Worm (Caenorhabditis elegans): ENCODE data around the gene far-1.

The far-1 gene

ce11 chrIII:9112479-9112878 lies 31.5 kb upstream of the far-1 start:
- no peak for TF ChIP-seq tra-4 (tag; optimal IDR thresholded peaks at IDR 0.05)
- no peak for TF ChIP-seq pes-1 (GFP tag; IDR thresholded peaks at IDR 0.05)
- peak; percentile 67 for TF ChIP-seq F13C5.2 (tag; optimal IDR thresholded peaks at IDR 0.05)
- TF ChIP-seq sea-1 (GFP tag; conservative IDR thresholded peaks at IDR 0.05): no peak
- TF ChIP-seq ets-7 (tag; optimal IDR thresholded peaks at IDR 0.05): no peak
- peak; percentile 80 for TF ChIP-seq hmg-4 (GFP tag; optimal IDR thresholded peaks at IDR 0.05)
- no peak for TF ChIP-seq ama-1 (optimal IDR thresholded peaks at IDR 0.05)
- TF ChIP-seq ceh-36 (tag; optimal IDR thresholded peaks at IDR 0.05): no peak
- no peak for TF ChIP-seq flt-1 (GFP tag; IDR thresholded peaks at IDR 0.05)
- TF ChIP-seq ceh-13 (GFP tag; optimal IDR thresholded peaks at IDR 0.05): no peak
- peak; percentile 19 for TF ChIP-seq aly-1 (tag; optimal IDR thresholded peaks at IDR 0.05)
- no peak for TF ChIP-seq tbx-11 (GFP tag; IDR thresholded peaks at IDR 0.05)
- TF ChIP-seq tbx-37 (GFP tag; conservative IDR thresholded peaks at IDR 0.05): no peak
- TF ChIP-seq B0310.2 (tag; optimal IDR thresholded peaks at IDR 0.05): no peak

ce11 chrIII:9110914-9111313 lies 29.9 kb upstream of the far-1 start:
- peak; percentile 69; the same call in 1 of the 2 replicates for TF ChIP-seq scrt-1 (GFP tag; IDR thresholded peaks at IDR 0.05)
- TF ChIP-seq pes-1 (GFP tag; IDR thresholded peaks at IDR 0.05): peak; percentile 77
- TF ChIP-seq flt-1 (GFP tag; IDR thresholded peaks at IDR 0.05): peak; percentile 53
- 0 out of 2 replicates have a peak, but pooled peaks have one; percentile 35 for TF ChIP-seq tbx-37 (GFP tag; conservative IDR thresholded peaks at IDR 0.05)

- TF ChIP-seq tbx-11 (GFP tag; IDR thresholded peaks at IDR 0.05) (no peak), ets-7 (tag; optimal IDR thresholded peaks at IDR 0.05) (no peak), aly-1 (tag; optimal IDR thresholded peaks at IDR 0.05) (no peak), scrt-1 (GFP tag; IDR thresholded peaks at IDR 0.05) (no peak), ama-1 (optimal IDR thresholded peaks at IDR 0.05) (no peak), hmbx-1 (tag; optimal IDR thresholded peaks at IDR 0.05) (no peak), flt-1 (GFP tag; IDR thresholded peaks at IDR 0.05) (no peak), hnd-1 (tag; optimal IDR thresholded peaks at IDR 0.05) (no peak), tra-4 (tag; optimal IDR thresholded peaks at IDR 0.05) (no peak), B0310.2 (tag; optimal IDR thresholded peaks at IDR 0.05) (no peak), F13C5.2 (tag; optimal IDR thresholded peaks at IDR 0.05) (no peak), tbx-37 (GFP tag; conservative IDR thresholded peaks at IDR 0.05) (no peak), hmg-4 (GFP tag; optimal IDR thresholded peaks at IDR 0.05) (no peak), sea-1 (GFP tag; conservative IDR thresholded peaks at IDR 0.05) (no peak), ceh-13 (GFP tag; optimal IDR thresholded peaks at IDR 0.05) (no peak), ceh-36 (tag; optimal IDR thresholded peaks at IDR 0.05) (no peak), pes-1 (GFP tag; IDR thresholded peaks at IDR 0.05) (no peak)
Observed at ce11 chrIII:9110270-9110669, 29.3 kb upstream of the far-1 start.

ce11 chrIII:9109726-9110125 lies 28.7 kb upstream of the far-1 start:
- TF ChIP-seq ets-7 (tag; optimal IDR thresholded peaks at IDR 0.05): no peak
- peak; percentile 16 for TF ChIP-seq ceh-36 (tag; optimal IDR thresholded peaks at IDR 0.05)

ce11 chrIII:9109172-9109571 lies 28.2 kb upstream of the far-1 start, which contains the start of gene cya-1:
Gene cya-1 (minus strand): TSS chrIII:9109272.
- TF ChIP-seq tbx-11 (GFP tag; IDR thresholded peaks at IDR 0.05): no peak
- no peak for TF ChIP-seq hmbx-1 (tag; optimal IDR thresholded peaks at IDR 0.05)
- TF ChIP-seq pes-1 (GFP tag; IDR thresholded peaks at IDR 0.05): no peak
- no peak for TF ChIP-seq aly-1 (tag; optimal IDR thresholded peaks at IDR 0.05)
- no peak for TF ChIP-seq ets-7 (tag; optimal IDR thresholded peaks at IDR 0.05)
- TF ChIP-seq B0310.2 (tag; optimal IDR thresholded peaks at IDR 0.05): no peak
- TF ChIP-seq tra-4 (tag; optimal IDR thresholded peaks at IDR 0.05): no peak
- no peak for TF ChIP-seq tbx-37 (GFP tag; conservative IDR thresholded peaks at IDR 0.05)
- no peak for TF ChIP-seq ceh-13 (GFP tag; optimal IDR thresholded peaks at IDR 0.05)
- no peak for TF ChIP-seq hnd-1 (tag; optimal IDR thresholded peaks at IDR 0.05)
- no peak for TF ChIP-seq scrt-1 (GFP tag; IDR thresholded peaks at IDR 0.05)
- no peak for TF ChIP-seq F13C5.2 (tag; optimal IDR thresholded peaks at IDR 0.05)
- TF ChIP-seq flt-1 (GFP tag; IDR thresholded peaks at IDR 0.05): no peak
- TF ChIP-seq ceh-36 (tag; optimal IDR thresholded peaks at IDR 0.05): no peak
- TF ChIP-seq hmg-4 (GFP tag; optimal IDR thresholded peaks at IDR 0.05): no peak
- TF ChIP-seq ama-1 (optimal IDR thresholded peaks at IDR 0.05): no peak
- TF ChIP-seq sea-1 (GFP tag; conservative IDR thresholded peaks at IDR 0.05): no peak

- no peak for TF ChIP-seq ama-1 (optimal IDR thresholded peaks at IDR 0.05)
- TF ChIP-seq sea-1 (GFP tag; conservative IDR thresholded peaks at IDR 0.05): no peak
- TF ChIP-seq tbx-37 (GFP tag; conservative IDR thresholded peaks at IDR 0.05): no peak
- TF ChIP-seq tra-4 (tag; optimal IDR thresholded peaks at IDR 0.05): no peak
- TF ChIP-seq hmg-4 (GFP tag; optimal IDR thresholded peaks at IDR 0.05): no peak
- TF ChIP-seq tbx-11 (GFP tag; IDR thresholded peaks at IDR 0.05): no peak
- no peak for TF ChIP-seq scrt-1 (GFP tag; IDR thresholded peaks at IDR 0.05)
- no peak for TF ChIP-seq aly-1 (tag; optimal IDR thresholded peaks at IDR 0.05)
- TF ChIP-seq F13C5.2 (tag; optimal IDR thresholded peaks at IDR 0.05): no peak
- TF ChIP-seq hmbx-1 (tag; optimal IDR thresholded peaks at IDR 0.05): no peak
- no peak for TF ChIP-seq ceh-36 (tag; optimal IDR thresholded peaks at IDR 0.05)
- no peak for TF ChIP-seq pes-1 (GFP tag; IDR thresholded peaks at IDR 0.05)
Observed at ce11 chrIII:9105653-9106052, 24.7 kb upstream of the far-1 start.

- TF ChIP-seq hmg-4 (GFP tag; optimal IDR thresholded peaks at IDR 0.05): peak; percentile 80
- peak; percentile 75 for TF ChIP-seq ceh-13 (GFP tag; optimal IDR thresholded peaks at IDR 0.05)
- TF ChIP-seq tra-4 (tag; optimal IDR thresholded peaks at IDR 0.05): peak; percentile 37
- TF ChIP-seq scrt-1 (GFP tag; IDR thresholded peaks at IDR 0.05): peak; percentile 87
- no peak for TF ChIP-seq pes-1 (GFP tag; IDR thresholded peaks at IDR 0.05)
- TF ChIP-seq ceh-36 (tag; optimal IDR thresholded peaks at IDR 0.05): peak; percentile 74
- TF ChIP-seq tbx-37 (GFP tag; conservative IDR thresholded peaks at IDR 0.05): peak; percentile 76
- no peak for TF ChIP-seq aly-1 (tag; optimal IDR thresholded peaks at IDR 0.05)
- peak; percentile 20 for TF ChIP-seq hmbx-1 (tag; optimal IDR thresholded peaks at IDR 0.05)
- 0 out of 2 replicates have a peak, but pooled peaks have one; percentile 37 for TF ChIP-seq sea-1 (GFP tag; conservative IDR thresholded peaks at IDR 0.05)
- TF ChIP-seq B0310.2 (tag; optimal IDR thresholded peaks at IDR 0.05): peak; percentile 73
- peak; percentile 77 for TF ChIP-seq hnd-1 (tag; optimal IDR thresholded peaks at IDR 0.05)
- peak; percentile 77 for TF ChIP-seq tbx-11 (GFP tag; IDR thresholded peaks at IDR 0.05)
- peak; percentile 27 for TF ChIP-seq ets-7 (tag; optimal IDR thresholded peaks at IDR 0.05)
- peak; percentile 79 for TF ChIP-seq flt-1 (GFP tag; IDR thresholded peaks at IDR 0.05)
- TF ChIP-seq ama-1 (optimal IDR thresholded peaks at IDR 0.05): no peak
- peak; percentile 18 for TF ChIP-seq F13C5.2 (tag; optimal IDR thresholded peaks at IDR 0.05)
Observed at ce11 chrIII:9104060-9104459, 23.1 kb upstream of the far-1 start.

Measured in whole organism, early embryonic.